Worm (Caenorhabditis elegans) whole organism, L4 larva: ENCODE measurements around the gene ttbk-8.2.

Experiments
- F10B5.3 ChIP-seq: sonication (generic microtip); optimal IDR thresholded peaks from 2 replicates; lab custom pipeline; 2016; ENCODE audit warnings: mild to moderate bottlenecking, missing genetic modification characterization, missing compliant biosample characterization
- F49E8.2 ChIP-seq: sonication (generic microtip); optimal IDR thresholded peaks from 2 replicates; lab custom pipeline; 2016; ENCODE audit warnings: missing compliant biosample characterization, mild to moderate bottlenecking, missing genetic modification characterization, borderline replicate concordance
- R02D3.7 ChIP-seq: fragments of 150-350 bp; sonication (generic microtip); optimal IDR thresholded peaks from 3 replicates; lab custom pipeline; 2014; ENCODE audit warnings: missing biosample characterization, missing genetic modification characterization
- T26A8.4 ChIP-seq: fragments of 200-800 bp; sonication (Bioruptor generic); IDR thresholded peaks from 2 replicates; pipeline ENCODE4 v1.3.6; 2022; ENCODE audit warnings: missing genetic modification characterization, missing compliant biosample characterization
- arid-1 ChIP-seq: fragments of 200-800 bp; sonication (Bioruptor generic); conservative IDR thresholded peaks from 2 replicates; pipeline ENCODE4 v1.3.6; 2022; ENCODE audit warnings: missing genetic modification reagents, missing genetic modification characterization, missing compliant biosample characterization
- ceh-20 ChIP-seq: fragments of 200-800 bp; sonication (Bioruptor generic); IDR thresholded peaks from 2 replicates; pipeline ENCODE4 v1.3.6; 2022; ENCODE audit warnings: missing genetic modification reagents, missing genetic modification characterization, missing compliant biosample characterization
- ceh-28 ChIP-seq: fragments of 150-350 bp; optimal IDR thresholded peaks from 2 replicates; lab custom pipeline; 2014; ENCODE audit warnings: missing biosample characterization, missing genetic modification reagents, missing genetic modification characterization
- ces-1 ChIP-seq: fragments of 150-350 bp; sonication (generic microtip); optimal IDR thresholded peaks from 4 replicates; lab custom pipeline; 2014; ENCODE audit warnings: missing biosample characterization, missing genetic modification reagents, missing genetic modification characterization
- cey-2 ChIP-seq: sonication (generic microtip); optimal IDR thresholded peaks from 3 replicates; lab custom pipeline; 2017; ENCODE audit warnings: missing genetic modification characterization, mild to moderate bottlenecking, missing compliant biosample characterization, antibody characterized with exemption, borderline replicate concordance; ENCODE audit not compliant: insufficient read depth
- ctbp-1 ChIP-seq: fragments of 200-800 bp; sonication (Bioruptor generic); IDR thresholded peaks from 2 replicates; pipeline ENCODE4 v1.3.6; 2022; ENCODE audit warnings: missing genetic modification reagents, missing genetic modification characterization, missing compliant biosample characterization
- daf-16 ChIP-seq, 3 experiments: sonication (generic microtip); optimal IDR thresholded peaks; 2 replicates each; lab custom pipeline; 2016 to 2017; ENCODE audit warnings: missing genetic modification characterization in 3 of 3, missing genetic modification reagents in 3 of 3, mild to moderate bottlenecking in 2 of 3, missing compliant biosample characterization in 2 of 3, missing biosample characterization in 1 of 3, moderate library complexity in 1 of 3
- dmd-6 ChIP-seq: fragments of 200-800 bp; sonication (Bioruptor generic); IDR thresholded peaks from 2 replicates; pipeline ENCODE4 v1.3.6; 2022; ENCODE audit warnings: missing genetic modification reagents, missing genetic modification characterization, missing compliant biosample characterization
- dmd-9 ChIP-seq: fragments of 200-800 bp; sonication (Bioruptor generic); IDR thresholded peaks from 2 replicates; pipeline ENCODE4 v1.3.6; 2022; ENCODE audit warnings: missing genetic modification reagents, missing genetic modification characterization, missing compliant biosample characterization
- dpl-1 ChIP-seq: fragments of 150-350 bp; optimal IDR thresholded peaks from 2 replicates; lab custom pipeline; 2014; ENCODE audit warnings: missing biosample characterization, missing genetic modification reagents, missing genetic modification characterization
- duxl-1 ChIP-seq: sonication (generic microtip); optimal IDR thresholded peaks from 2 replicates; lab custom pipeline; 2016; ENCODE audit warnings: mild to moderate bottlenecking, missing genetic modification characterization, moderate library complexity, missing compliant biosample characterization; ENCODE audit not compliant: poor library complexity
- dve-1 ChIP-seq: sonication (generic microtip); optimal IDR thresholded peaks from 2 replicates; lab custom pipeline; 2017; ENCODE audit warnings: antibody characterized with exemption, mild to moderate bottlenecking, missing genetic modification characterization, missing compliant biosample characterization; ENCODE audit not compliant: insufficient read depth
- hif-1 ChIP-seq, 2 experiments: sonication (generic microtip); optimal IDR thresholded peaks; 2 replicates each; lab custom pipeline; 2016 to 2017; ENCODE audit warnings: missing compliant biosample characterization in 2 of 2, missing genetic modification characterization in 2 of 2, missing genetic modification reagents in 2 of 2, missing genotype in 2 of 2, mild to moderate bottlenecking in 1 of 2
- hlh-11 ChIP-seq: fragments of 200-800 bp; sonication (Bioruptor generic); optimal IDR thresholded peaks from 2 replicates; lab custom pipeline; 2018; ENCODE audit warnings: mild to moderate bottlenecking, missing genetic modification characterization, missing compliant biosample characterization
- hlh-30 ChIP-seq: sonication (generic microtip); optimal IDR thresholded peaks from 2 replicates; lab custom pipeline; 2017; ENCODE audit warnings: antibody characterized with exemption, mild to moderate bottlenecking, missing genetic modification characterization, missing compliant biosample characterization; ENCODE audit not compliant: insufficient read depth
- hmg-1.1 ChIP-seq: fragments of 200-800 bp; sonication (Bioruptor generic); IDR thresholded peaks from 2 replicates; pipeline ENCODE4 v1.3.6; 2022; ENCODE audit warnings: missing genetic modification reagents, missing genetic modification characterization, missing compliant biosample characterization
- jun-1 ChIP-seq: fragments of 150-350 bp; optimal IDR thresholded peaks from 2 replicates; lab custom pipeline; 2014; ENCODE audit warnings: missing biosample characterization, missing genetic modification reagents, missing genetic modification characterization
- lin-1 ChIP-seq: fragments of 200-800 bp; sonication (Bioruptor generic); IDR thresholded peaks from 2 replicates; pipeline ENCODE4 v1.3.6; 2022; ENCODE audit warnings: missing genetic modification reagents, missing genetic modification characterization, missing compliant biosample characterization
- lin-15B ChIP-seq: fragments of 150-350 bp; sonication (generic microtip); optimal IDR thresholded peaks from 3 replicates; lab custom pipeline; 2014; ENCODE audit warnings: missing biosample characterization, missing genetic modification characterization
- lir-3 ChIP-seq: sonication (generic microtip); optimal IDR thresholded peaks from 2 replicates; lab custom pipeline; 2016; ENCODE audit warnings: mild to moderate bottlenecking, missing genetic modification characterization, missing compliant biosample characterization
- lsy-2 ChIP-seq, 2 experiments: fragments of 150-350 bp in 1 of 2; sonication (generic microtip) in 1 of 2; optimal IDR thresholded peaks; 2 replicates each; lab custom pipeline; 2014 to 2017; ENCODE audit warnings: missing biosample characterization in 2 of 2, missing genetic modification characterization in 2 of 2
- madf-5 ChIP-seq, 2 experiments: fragments of 200-800 bp; sonication (Bioruptor generic); IDR thresholded peaks; 2 replicates each; pipeline ENCODE4 v1.3.6; 2022; ENCODE audit warnings: missing compliant biosample characterization in 2 of 2, missing genetic modification characterization in 2 of 2
- mdl-1 ChIP-seq, 2 experiments: fragments of 150-350 bp in 1 of 2; sonication (generic microtip) in 1 of 2; optimal IDR thresholded peaks; 2 replicates each; lab custom pipeline; 2014 to 2017; ENCODE audit warnings: missing biosample characterization in 2 of 2, missing genetic modification characterization in 2 of 2
- mep-1 ChIP-seq: fragments of 150-350 bp; sonication (generic microtip); optimal IDR thresholded peaks from 3 replicates; lab custom pipeline; 2014; ENCODE audit warnings: missing biosample characterization, missing genetic modification characterization
- mxl-2 ChIP-seq: fragments of 200-800 bp; sonication (Bioruptor generic); conservative IDR thresholded peaks from 2 replicates; pipeline ENCODE4 v1.3.6; 2022; ENCODE audit warnings: missing genetic modification reagents, missing genetic modification characterization, missing compliant biosample characterization
- mxl-3 ChIP-seq: fragments of 200-800 bp; sonication (Bioruptor generic); optimal IDR thresholded peaks from 2 replicates; lab custom pipeline; 2018; ENCODE audit warnings: mild to moderate bottlenecking, missing genetic modification characterization, missing compliant biosample characterization
- nhr-11 ChIP-seq: fragments of 150-350 bp; optimal IDR thresholded peaks from 2 replicates; lab custom pipeline; 2014; ENCODE audit warnings: missing biosample characterization, missing genetic modification characterization
- nhr-28 ChIP-seq: fragments of 150-350 bp; optimal IDR thresholded peaks from 2 replicates; lab custom pipeline; 2014; ENCODE audit warnings: missing biosample characterization, missing genetic modification characterization
- nhr-48 ChIP-seq: sonication (generic microtip); optimal IDR thresholded peaks from 2 replicates; lab custom pipeline; 2016; ENCODE audit warnings: mild to moderate bottlenecking, missing genetic modification characterization, missing compliant biosample characterization
- nhr-6 ChIP-seq: fragments of 150-350 bp; optimal IDR thresholded peaks from 2 replicates; lab custom pipeline; 2014; ENCODE audit warnings: missing biosample characterization, missing genetic modification characterization
- nhr-77 ChIP-seq: fragments of 150-350 bp; optimal IDR thresholded peaks from 2 replicates; lab custom pipeline; 2014; ENCODE audit warnings: missing biosample characterization, missing genetic modification characterization
- php-3 ChIP-seq: fragments of 200-800 bp; sonication (Bioruptor generic); IDR thresholded peaks from 2 replicates; pipeline ENCODE4 v1.3.6; 2022; ENCODE audit warnings: missing genetic modification reagents, missing genetic modification characterization, missing compliant biosample characterization
- rbr-2 ChIP-seq: sonication (generic microtip); optimal IDR thresholded peaks from 2 replicates; lab custom pipeline; 2016; ENCODE audit warnings: missing genotype, missing genetic modification characterization, missing compliant biosample characterization
- set-16 ChIP-seq: fragments of 200-800 bp; sonication (Bioruptor generic); IDR thresholded peaks from 2 replicates; pipeline ENCODE4 v1.3.6; 2022; ENCODE audit warnings: missing genetic modification reagents, missing genetic modification characterization, missing compliant biosample characterization
- spr-3 ChIP-seq: fragments of 200-800 bp; sonication (Bioruptor generic); optimal IDR thresholded peaks from 2 replicates; lab custom pipeline; 2018; ENCODE audit warnings: mild to moderate bottlenecking, missing genetic modification characterization, missing compliant biosample characterization
- vab-7 ChIP-seq: fragments of 200-800 bp; sonication (Bioruptor generic); IDR thresholded peaks from 2 replicates; pipeline ENCODE4 v1.3.6; 2022; ENCODE audit warnings: missing genetic modification reagents, missing genetic modification characterization, missing compliant biosample characterization
- zag-1 ChIP-seq: fragments of 150-350 bp; optimal IDR thresholded peaks from 2 replicates; lab custom pipeline; 2014; ENCODE audit warnings: missing biosample characterization, missing genetic modification characterization
- ztf-7 ChIP-seq: fragments of 150-350 bp; optimal IDR thresholded peaks from 2 replicates; lab custom pipeline; 2014; ENCODE audit warnings: missing biosample characterization, missing genetic modification characterization

The ttbk-8.2 gene

DNA sequence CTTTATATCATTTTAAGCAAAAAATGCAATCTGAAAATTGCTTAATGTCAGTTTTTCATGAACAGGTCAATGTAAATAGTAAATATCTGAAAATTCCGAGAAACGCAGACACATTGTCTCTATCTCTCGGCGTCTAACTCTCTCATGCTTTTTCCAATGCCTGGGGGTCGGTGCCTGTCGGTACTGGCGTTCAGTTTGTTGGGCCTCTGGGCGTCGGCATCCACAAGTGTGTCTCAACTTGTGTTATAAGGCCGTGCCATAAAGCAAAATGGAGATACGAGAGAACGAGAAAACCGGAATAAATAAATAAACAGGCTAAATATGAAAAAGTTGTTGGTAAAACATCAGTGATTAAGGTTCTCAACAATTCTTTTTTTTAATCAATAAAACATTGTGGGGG lies 35.5 kb downstream of the ttbk-8.2 start:
- no peak for TF ChIP-seq zag-1 (tag; lab: Kevin White, UChicago)
- 0 out of 2 replicates have a peak, but pooled peaks have one; percentile 19 for TF ChIP-seq ctbp-1 (GFP tag; lab: Robert Waterston, UW)
- no peak for TF ChIP-seq arid-1 (GFP tag; lab: Robert Waterston, UW)
- TF ChIP-seq mep-1 (tag; lab: Kevin White, UChicago): peak; percentile 57
- TF ChIP-seq mxl-2 (GFP tag; lab: Robert Waterston, UW): no peak
- peak; percentile 15 for TF ChIP-seq duxl-1 (tag; lab: Kevin White, UChicago)
- peak; percentile 64 for TF ChIP-seq nhr-6 (tag; lab: Kevin White, UChicago)
- peak; percentile 16 for TF ChIP-seq nhr-77 (tag; lab: Kevin White, UChicago)
- no peak for TF ChIP-seq R02D3.7 (tag; lab: Kevin White, UChicago)
- TF ChIP-seq ztf-7 (tag; lab: Kevin White, UChicago): peak; percentile 42
- no peak for TF ChIP-seq lin-15B (tag; lab: Kevin White, UChicago)
- 0 out of 2 replicates have a peak, but pooled peaks have one; percentile 17 for TF ChIP-seq ceh-20 (GFP tag; lab: Robert Waterston, UW)
- peak; percentile 43 for TF ChIP-seq nhr-11 (tag; lab: Kevin White, UChicago)
- TF ChIP-seq hif-1 (tag; optimal IDR thresholded peaks at IDR 0.05; lab: Kevin White, UChicago): peak in 1 of 2 experiments; percentile 23
- TF ChIP-seq ces-1 (GFP tag; lab: Kevin White, UChicago): no peak
- TF ChIP-seq daf-16 (GFP tag; optimal IDR thresholded peaks at IDR 0.05; lab: Kevin White, UChicago): peak in 1 of 2 experiments; percentile 86
- peak; percentile 88 for TF ChIP-seq daf-16 (tag; optimal IDR thresholded peaks at IDR 0.05; lab: Kevin White, UChicago)
- peak in 1 of 2 experiments; percentile 62 for TF ChIP-seq lsy-2 (tag; optimal IDR thresholded peaks at IDR 0.05; lab: Kevin White, UChicago)
- 0 out of 2 replicates have a peak, but pooled peaks have one; percentile 18 for TF ChIP-seq dmd-6 (GFP tag; lab: Robert Waterston, UW)
- TF ChIP-seq dpl-1: peak; percentile 11
- TF ChIP-seq F10B5.3 (tag; lab: Kevin White, UChicago): no peak
- peak; percentile 45 for TF ChIP-seq hlh-30 (tag; lab: Kevin White, UChicago)
- peak; percentile 5 for TF ChIP-seq rbr-2 (tag; lab: Kevin White, UChicago)
- no peak for TF ChIP-seq set-16
- TF ChIP-seq mdl-1 (tag; optimal IDR thresholded peaks at IDR 0.05; lab: Kevin White, UChicago): peak in 1 of 2 experiments; percentile 57
- no peak for TF ChIP-seq F49E8.2 (tag; lab: Kevin White, UChicago)
- no peak for TF ChIP-seq T26A8.4 (GFP tag; lab: Robert Waterston, UW)
- no peak for TF ChIP-seq cey-2
- TF ChIP-seq lir-3 (tag; lab: Kevin White, UChicago): no peak
- 0 out of 2 replicates have a peak, but pooled peaks have one; percentile 16 for TF ChIP-seq vab-7 (GFP tag; lab: Robert Waterston, UW)
- 0 out of 4 replicates have a peak, but pooled peaks of 1 of the 2 experiments have one; percentile 16 for TF ChIP-seq madf-5 (GFP tag; IDR thresholded peaks at IDR 0.05; lab: Robert Waterston, UW)
- TF ChIP-seq nhr-28 (tag; lab: Kevin White, UChicago): peak; percentile 50
- TF ChIP-seq dve-1 (tag; lab: Kevin White, UChicago): peak; percentile 71
- no peak for TF ChIP-seq lin-1 (GFP tag; lab: Robert Waterston, UW)
- TF ChIP-seq ceh-28: no peak
- TF ChIP-seq mxl-3: peak; percentile 16
- TF ChIP-seq nhr-48: no peak
- TF ChIP-seq dmd-9: 0 out of 2 replicates have a peak, but pooled peaks have one; percentile 5
- no peak for TF ChIP-seq spr-3 (GFP tag; lab: Kevin White, UChicago)
- TF ChIP-seq php-3 (GFP tag; lab: Robert Waterston, UW): 0 out of 2 replicates have a peak, but pooled peaks have one; percentile 54
- TF ChIP-seq hlh-11 (tag; lab: Kevin White, UChicago): peak; percentile 76
- TF ChIP-seq jun-1 (tag; lab: Kevin White, UChicago): no peak
- peak; percentile 40; the same call in 1 of the 2 replicates for TF ChIP-seq hmg-1.1
- TF ChIP-seq, all 104 proteins: peak for 25
